Fruit fly (Drosophila melanogaster): Measurements from ENCODE around the gene CG14073.

DNA sequence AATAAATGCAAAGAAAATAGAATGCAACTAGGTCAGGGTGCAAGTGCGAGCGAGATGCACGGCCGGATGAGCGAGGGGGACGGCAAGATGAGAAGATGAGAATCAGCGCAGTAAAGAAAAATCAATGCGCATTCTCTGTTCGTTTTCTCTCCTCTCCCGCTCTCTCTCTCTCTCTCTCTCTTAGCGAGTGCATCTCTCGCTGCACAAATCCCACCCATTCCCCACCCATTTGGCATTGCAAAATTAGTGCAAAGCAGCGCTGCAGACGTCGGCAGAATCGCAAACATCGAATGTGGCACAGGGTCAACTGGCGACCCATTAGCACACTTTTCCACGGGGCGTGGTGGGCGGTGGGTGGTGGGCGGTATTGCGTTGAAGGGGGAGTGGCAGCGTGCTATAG, 27.6 kb downstream of the CG14073 start:
- TF ChIP-seq sima (GFP tag; optimal IDR thresholded peaks at IDR 0.05) (no peak), ERR (GFP tag; optimal IDR thresholded peaks at IDR 0.05) (no peak)

Data from whole organism, embryonic.